Fruit fly (Drosophila melanogaster) whole organism, prepupa: ENCODE results near the gene CG2901.

Experiments used
- CG1621 ChIP-seq: fragments of 200-800 bp; sonication (Bioruptor generic); optimal IDR thresholded peaks from 3 replicates; lab custom pipeline; 2018; ENCODE audit warnings: missing biosample characterization, mild to moderate bottlenecking, missing genetic modification characterization
- CG34406 ChIP-seq: fragments of 200-800 bp; sonication (Bioruptor generic); optimal IDR thresholded peaks from 3 replicates; lab custom pipeline; 2016; ENCODE audit warnings: missing biosample characterization, missing genetic modification characterization

dm6 chrX:3874452-3874851, 46.5 kb downstream of the CG2901 start:
- TF ChIP-seq CG1621 (tag; lab: Kevin White, UChicago), result no peak
- no peak for TF ChIP-seq CG34406 (GFP tag; lab: Kevin White, UChicago)
